Worm (Caenorhabditis elegans) whole organism, mixed stage, embryonic: ENCODE measurements around the gene noca-1.
A peak's percentile ranks its signal among the peaks of the same experiment; 100 is the strongest.

Experiments
- M03D4.4 ChIP-seq: sonication (generic microtip); optimal IDR thresholded peaks from 2 replicates; lab custom pipeline; 2017; ENCODE audit warnings: mild to moderate bottlenecking, missing genetic modification characterization, missing compliant biosample characterization
- bed-3 ChIP-seq: fragments of 200-800 bp; sonication (Bioruptor generic); optimal IDR thresholded peaks from 3 replicates; lab custom pipeline; 2018; ENCODE audit warnings: mild to moderate bottlenecking, missing genetic modification characterization, moderate library complexity, missing compliant biosample characterization
- blmp-1 ChIP-seq: fragments of 150-350 bp; optimal IDR thresholded peaks from 2 replicates; lab custom pipeline; 2014; ENCODE audit warnings: missing biosample characterization, missing genetic modification characterization
- ceh-39 ChIP-seq: fragments of 150-350 bp; optimal IDR thresholded peaks from 2 replicates; lab custom pipeline; 2014; ENCODE audit warnings: missing biosample characterization, missing genetic modification characterization
- ceh-43 ChIP-seq: fragments of 200-800 bp; sonication (Bioruptor generic); optimal IDR thresholded peaks from 2 replicates; lab custom pipeline; 2018; ENCODE audit warnings: mild to moderate bottlenecking, missing genetic modification characterization, moderate library complexity, missing compliant biosample characterization
- ceh-83 ChIP-seq: fragments of 200-800 bp; sonication (Bioruptor generic); optimal IDR thresholded peaks from 2 replicates; lab custom pipeline; 2018; ENCODE audit warnings: mild to moderate bottlenecking, missing genetic modification characterization, missing compliant biosample characterization
- ces-1 ChIP-seq: fragments of 150-350 bp; optimal IDR thresholded peaks from 2 replicates; lab custom pipeline; 2014; ENCODE audit warnings: missing biosample characterization, missing genetic modification reagents, missing genetic modification characterization
- cnd-1 ChIP-seq: fragments of 200-800 bp; sonication (Bioruptor generic); optimal IDR thresholded peaks from 2 replicates; lab custom pipeline; 2018; ENCODE audit warnings: mild to moderate bottlenecking, missing genetic modification characterization, missing compliant biosample characterization
- drap-1 ChIP-seq: fragments of 200-800 bp; sonication (Bioruptor generic); optimal IDR thresholded peaks from 3 replicates; lab custom pipeline; 2018; ENCODE audit warnings: mild to moderate bottlenecking, missing genetic modification characterization, missing compliant biosample characterization
- elt-1 ChIP-seq: sonication (generic microtip); optimal IDR thresholded peaks from 2 replicates; lab custom pipeline; 2017; ENCODE audit warnings: missing genetic modification characterization, mild to moderate bottlenecking, missing compliant biosample characterization, antibody characterized with exemption, moderate library complexity, borderline replicate concordance; ENCODE audit not compliant: insufficient read depth
- elt-3 ChIP-seq: fragments of 150-350 bp; optimal IDR thresholded peaks from 2 replicates; lab custom pipeline; 2014; ENCODE audit warnings: missing biosample characterization, missing genetic modification characterization
- flh-1 ChIP-seq: fragments of 200-800 bp; sonication (Bioruptor generic); optimal IDR thresholded peaks from 2 replicates; lab custom pipeline; 2018; ENCODE audit warnings: mild to moderate bottlenecking, missing genetic modification characterization, moderate library complexity, missing compliant biosample characterization
- ham-2 ChIP-seq: fragments of 200-800 bp; sonication (Bioruptor generic); optimal IDR thresholded peaks from 2 replicates; lab custom pipeline; 2018; ENCODE audit warnings: mild to moderate bottlenecking, missing genetic modification characterization, missing compliant biosample characterization
- hlh-1 ChIP-seq: fragments of 150-350 bp; optimal IDR thresholded peaks from 2 replicates; lab custom pipeline; 2014; ENCODE audit warnings: missing biosample characterization, missing genetic modification reagents, missing genetic modification characterization
- lin-13 ChIP-seq: fragments of 150-350 bp; optimal IDR thresholded peaks from 2 replicates; lab custom pipeline; 2014; ENCODE audit warnings: missing biosample characterization, missing genetic modification characterization
- lin-32 ChIP-seq: fragments of 200-800 bp; sonication (Bioruptor generic); optimal IDR thresholded peaks from 2 replicates; lab custom pipeline; 2018; ENCODE audit warnings: mild to moderate bottlenecking, missing genetic modification characterization, missing compliant biosample characterization
- mab-5 ChIP-seq: fragments of 150-350 bp; optimal IDR thresholded peaks from 2 replicates; lab custom pipeline; 2014; ENCODE audit warnings: missing biosample characterization, missing genetic modification characterization
- mep-1 ChIP-seq: fragments of 150-350 bp; optimal IDR thresholded peaks from 2 replicates; lab custom pipeline; 2017; ENCODE audit warnings: missing biosample characterization, missing genetic modification reagents, missing genetic modification characterization, inconsistent platforms
- mls-2 ChIP-seq: sonication (generic microtip); optimal IDR thresholded peaks from 2 replicates; lab custom pipeline; 2016; ENCODE audit warnings: mild to moderate bottlenecking, missing genetic modification characterization, moderate library complexity, missing compliant biosample characterization
- nhr-12 ChIP-seq: fragments of 150-350 bp; optimal IDR thresholded peaks from 2 replicates; lab custom pipeline; 2014; ENCODE audit warnings: missing biosample characterization, missing genetic modification characterization
- nhr-2 ChIP-seq: fragments of 150-350 bp; optimal IDR thresholded peaks from 2 replicates; lab custom pipeline; 2014; ENCODE audit warnings: missing biosample characterization, missing genetic modification characterization
- nhr-237 ChIP-seq: fragments of 150-350 bp; optimal IDR thresholded peaks from 2 replicates; lab custom pipeline; 2014; ENCODE audit warnings: missing biosample characterization, missing genetic modification characterization
- nhr-28 ChIP-seq: fragments of 150-350 bp; optimal IDR thresholded peaks from 2 replicates; lab custom pipeline; 2014; ENCODE audit warnings: missing biosample characterization, missing genetic modification characterization
- nhr-76 ChIP-seq: sonication (generic microtip); optimal IDR thresholded peaks from 2 replicates; lab custom pipeline; 2017; ENCODE audit warnings: missing biosample characterization, missing genetic modification characterization
- pha-4 ChIP-seq: fragments of 150-350 bp; optimal IDR thresholded peaks from 2 replicates; lab custom pipeline; 2018; ENCODE audit warnings: missing biosample characterization, missing genetic modification reagents, missing genetic modification characterization
- snpc-4 ChIP-seq: fragments of 150-350 bp; optimal IDR thresholded peaks from 2 replicates; lab custom pipeline; 2014; ENCODE audit warnings: missing biosample characterization, missing genetic modification characterization
- sptf-1 ChIP-seq: sonication (generic microtip); optimal IDR thresholded peaks from 2 replicates; lab custom pipeline; 2017; ENCODE audit warnings: mild to moderate bottlenecking, missing genetic modification characterization, moderate library complexity, missing compliant biosample characterization
- tbx-8 ChIP-seq: fragments of 200-800 bp; sonication (Bioruptor generic); optimal IDR thresholded peaks from 2 replicates; lab custom pipeline; 2018; ENCODE audit warnings: mild to moderate bottlenecking, missing genetic modification characterization, moderate library complexity, missing compliant biosample characterization
- unc-120 ChIP-seq: sonication (generic microtip); optimal IDR thresholded peaks from 2 replicates; lab custom pipeline; 2017; ENCODE audit warnings: missing genetic modification characterization, missing compliant biosample characterization; ENCODE audit not compliant: poor library complexity, severe bottlenecking
- unc-39 ChIP-seq: fragments of 150-350 bp; optimal IDR thresholded peaks from 2 replicates; lab custom pipeline; 2014; ENCODE audit warnings: missing biosample characterization, missing genetic modification characterization
- unc-62 ChIP-seq: fragments of 150-350 bp; optimal IDR thresholded peaks from 2 replicates; lab custom pipeline; 2014; ENCODE audit warnings: missing biosample characterization, missing genetic modification reagents, missing genetic modification characterization
- zip-8 ChIP-seq: fragments of 150-350 bp; optimal IDR thresholded peaks from 2 replicates; lab custom pipeline; 2014; ENCODE audit warnings: missing biosample characterization, missing genetic modification characterization
- ztf-11 ChIP-seq: fragments of 150-350 bp; optimal IDR thresholded peaks from 2 replicates; lab custom pipeline; 2014; ENCODE audit warnings: missing biosample characterization, missing genetic modification characterization

The noca-1 gene

ce11 chrV:13152575-13152974 lies at the start of gene noca-1:
noca-1 (plus strand) TSS chrV:13152919.
- no peak for TF ChIP-seq mls-2 (tag; lab: Kevin White, UChicago)
- TF ChIP-seq ceh-39 (tag; lab: Kevin White, UChicago) = no peak
- no peak for TF ChIP-seq flh-1 (GFP tag; lab: Kevin White, UChicago)
- TF ChIP-seq mep-1 = no peak
- no peak for TF ChIP-seq unc-120
- TF ChIP-seq bed-3 (GFP tag; lab: Kevin White, UChicago) = no peak
- TF ChIP-seq nhr-237 (tag; lab: Kevin White, UChicago) = no peak
- no peak for TF ChIP-seq snpc-4 (tag; lab: Kevin White, UChicago)
- no peak for TF ChIP-seq ztf-11 (tag; lab: Kevin White, UChicago)
- no peak for TF ChIP-seq zip-8 (tag; lab: Kevin White, UChicago)
- TF ChIP-seq blmp-1 (tag; lab: Kevin White, UChicago) = no peak
- TF ChIP-seq ceh-43 (GFP tag; lab: Kevin White, UChicago) = no peak
- TF ChIP-seq nhr-2 (tag; lab: Kevin White, UChicago) = no peak
- no peak for TF ChIP-seq cnd-1 (tag; lab: Kevin White, UChicago)
- no peak for TF ChIP-seq drap-1
- TF ChIP-seq nhr-76 (tag; lab: Kevin White, UChicago) = no peak
- TF ChIP-seq sptf-1 = no peak
- TF ChIP-seq nhr-12 (tag; lab: Kevin White, UChicago) = no peak
- no peak for TF ChIP-seq lin-32

ce11 chrV:13105840-13106429 lies 46.8 kb upstream of the noca-1 start:
- TF ChIP-seq nhr-76 (tag; lab: Kevin White, UChicago) (no peak), blmp-1 (tag; lab: Kevin White, UChicago) (no peak), tbx-8 (GFP tag; lab: Kevin White, UChicago) (no peak), unc-62 (peak; percentile 89), ces-1 (GFP tag; lab: Kevin White, UChicago) (peak; percentile 96), ceh-43 (GFP tag; lab: Kevin White, UChicago) (no peak), pha-4 (no peak), elt-1 (tag; lab: Kevin White, UChicago) (peak; percentile 62)

- TF ChIP-seq ces-1 (GFP tag; lab: Kevin White, UChicago) = peak; percentile 68
- TF ChIP-seq unc-62 = no peak
- no peak for TF ChIP-seq mab-5 (tag; lab: Kevin White, UChicago)
- TF ChIP-seq elt-3 (tag; lab: Kevin White, UChicago) = no peak
- no peak for TF ChIP-seq ceh-43 (GFP tag; lab: Kevin White, UChicago)
Measured at ce11 chrV:13111599-13112191, 41.0 kb upstream of the noca-1 start.

- TF ChIP-seq ces-1 (GFP tag; lab: Kevin White, UChicago) (peak; percentile 97), hlh-1 (tag; lab: Kevin White, UChicago) (no peak)
Measured at ce11 chrV:13112937-13113497, 39.7 kb upstream of the noca-1 start.

ce11 chrV:13114552-13115237 lies 38.0 kb upstream of the noca-1 start:
- no peak for TF ChIP-seq unc-62
- no peak for TF ChIP-seq lin-32
- peak; percentile 95 for TF ChIP-seq ces-1 (GFP tag; lab: Kevin White, UChicago)
- TF ChIP-seq, all 35 proteins: peak for 1

- peak; percentile 33 for TF ChIP-seq ham-2 (GFP tag; lab: Kevin White, UChicago)
- TF ChIP-seq mls-2 (tag; lab: Kevin White, UChicago) = no peak
- no peak for TF ChIP-seq flh-1 (GFP tag; lab: Kevin White, UChicago)
- TF ChIP-seq bed-3 (GFP tag; lab: Kevin White, UChicago) = no peak
- TF ChIP-seq nhr-28 (tag; lab: Kevin White, UChicago) = no peak
- no peak for TF ChIP-seq elt-3 (tag; lab: Kevin White, UChicago)
- TF ChIP-seq nhr-76 (tag; lab: Kevin White, UChicago) = no peak
- TF ChIP-seq mep-1 = no peak
- no peak for TF ChIP-seq nhr-2 (tag; lab: Kevin White, UChicago)
- peak; percentile 75 for TF ChIP-seq zip-8 (tag; lab: Kevin White, UChicago)
- TF ChIP-seq lin-13 (tag; lab: Kevin White, UChicago) = no peak
- TF ChIP-seq M03D4.4 (tag; lab: Kevin White, UChicago) = no peak
- TF ChIP-seq unc-39 = no peak
- TF ChIP-seq ceh-83 (GFP tag; lab: Kevin White, UChicago) = no peak
- TF ChIP-seq unc-120 = no peak
- TF ChIP-seq cnd-1 (tag; lab: Kevin White, UChicago) = no peak
- no peak for TF ChIP-seq ceh-43 (GFP tag; lab: Kevin White, UChicago)
- peak; percentile 25 for TF ChIP-seq elt-1 (tag; lab: Kevin White, UChicago)
- TF ChIP-seq sptf-1 = no peak
- TF ChIP-seq ztf-11 (tag; lab: Kevin White, UChicago) = no peak
- TF ChIP-seq mab-5 (tag; lab: Kevin White, UChicago) = no peak
- no peak for TF ChIP-seq tbx-8 (GFP tag; lab: Kevin White, UChicago)
Measured at ce11 chrV:13116114-13116603, 36.6 kb upstream of the noca-1 start, which contains the start of gene acly-2. acly-2 (plus strand) TSS chrV:13116488.
